Worm (Caenorhabditis elegans) whole organism, L4/young adult: ENCODE results near the gene K03B4.2.

ENCODE experiments used
- W03F9.2 ChIP-seq: fragments of 150-350 bp; optimal IDR thresholded peaks from 2 replicates; lab custom pipeline; 2014; ENCODE audit warnings: missing biosample characterization, missing genetic modification characterization
- dao-5 ChIP-seq: sonication (generic microtip); optimal IDR thresholded peaks from 2 replicates; lab custom pipeline; 2016; ENCODE audit warnings: missing genotype, missing genetic modification characterization, moderate library complexity, missing compliant biosample characterization

- no peak for TF ChIP-seq W03F9.2 (tag; lab: Kevin White, UChicago)
- TF ChIP-seq dao-5, result no peak
Measured at ce11 chrV:4648527-4648926, 39.3 kb upstream of the K03B4.2 start, which contains the start of gene F41F3.8.
